Worm (Caenorhabditis elegans) whole organism, late embryonic: Measurements from ENCODE around the gene twk-34.

Experiments used
- C08G9.2 ChIP-seq: sonication (generic microtip); optimal IDR thresholded peaks from 2 replicates; lab custom pipeline; 2016; ENCODE audit warnings: mild to moderate bottlenecking, missing genetic modification characterization, moderate library complexity, missing compliant biosample characterization
- K02D7.2 ChIP-seq: sonication (generic microtip); optimal IDR thresholded peaks from 2 replicates; lab custom pipeline; 2017; ENCODE audit warnings: mild to moderate bottlenecking, missing genetic modification characterization, missing compliant biosample characterization
- K09A11.1 ChIP-seq: sonication (generic microtip); optimal IDR thresholded peaks from 2 replicates; lab custom pipeline; 2017; ENCODE audit warnings: antibody characterized with exemption, mild to moderate bottlenecking, missing genetic modification characterization, missing compliant biosample characterization; ENCODE audit not compliant: insufficient read depth
- T23F11.4 ChIP-seq: fragments of 200-800 bp; sonication (Bioruptor generic); optimal IDR thresholded peaks from 2 replicates; lab custom pipeline; 2018; ENCODE audit warnings: mild to moderate bottlenecking, missing genetic modification characterization, missing compliant biosample characterization
- Y22D7AL.16 ChIP-seq: sonication (generic microtip); optimal IDR thresholded peaks from 2 replicates; lab custom pipeline; 2016; ENCODE audit warnings: missing genetic modification characterization, missing compliant biosample characterization
- ama-1 ChIP-seq: fragments of 150-350 bp; optimal IDR thresholded peaks from 2 replicates; lab custom pipeline; 2014
- ceh-14 ChIP-seq: sonication (generic microtip); optimal IDR thresholded peaks from 2 replicates; lab custom pipeline; 2016; ENCODE audit warnings: missing genotype, missing genetic modification characterization, missing compliant biosample characterization
- ceh-2 ChIP-seq: sonication (generic microtip); optimal IDR thresholded peaks from 2 replicates; lab custom pipeline; 2016; ENCODE audit warnings: missing genotype, missing genetic modification characterization, missing compliant biosample characterization
- ceh-22 ChIP-seq: sonication (generic microtip); optimal IDR thresholded peaks from 2 replicates; lab custom pipeline; 2017; ENCODE audit warnings: missing biosample characterization, missing genetic modification characterization
- ceh-31 ChIP-seq: sonication (generic microtip); optimal IDR thresholded peaks from 2 replicates; lab custom pipeline; 2016; ENCODE audit warnings: missing genetic modification characterization, missing compliant biosample characterization
- ceh-48 ChIP-seq: sonication (generic microtip); optimal IDR thresholded peaks from 2 replicates; lab custom pipeline; 2016; ENCODE audit warnings: missing genetic modification characterization, inconsistent platforms, missing compliant biosample characterization
- ceh-6 ChIP-seq: fragments of 200-800 bp; sonication (Bioruptor generic); optimal IDR thresholded peaks from 2 replicates; lab custom pipeline; 2018; ENCODE audit warnings: mild to moderate bottlenecking, missing genetic modification characterization, missing compliant biosample characterization
- ceh-9 ChIP-seq: sonication (generic microtip); optimal IDR thresholded peaks from 2 replicates; lab custom pipeline; 2016; ENCODE audit warnings: mild to moderate bottlenecking, missing genetic modification characterization, inconsistent platforms, missing compliant biosample characterization
- che-1 ChIP-seq: sonication (generic microtip); optimal IDR thresholded peaks from 2 replicates; lab custom pipeline; 2016; ENCODE audit warnings: mild to moderate bottlenecking, missing genetic modification characterization, missing compliant biosample characterization
- elt-2 ChIP-seq: sonication (generic microtip); optimal IDR thresholded peaks from 2 replicates; lab custom pipeline; 2016; ENCODE audit warnings: missing genetic modification reagents, missing genetic modification characterization, missing compliant biosample characterization
- ets-4 ChIP-seq: sonication (generic microtip); optimal IDR thresholded peaks from 2 replicates; lab custom pipeline; 2016; ENCODE audit warnings: missing genetic modification characterization, missing compliant biosample characterization
- fkh-10 ChIP-seq: fragments of 150-350 bp; optimal IDR thresholded peaks from 2 replicates; lab custom pipeline; 2014; ENCODE audit warnings: missing biosample characterization, missing genetic modification reagents, missing genetic modification characterization
- gmeb-2 ChIP-seq: sonication (generic microtip); optimal IDR thresholded peaks from 2 replicates; lab custom pipeline; 2016; ENCODE audit warnings: missing genetic modification characterization, inconsistent platforms, missing compliant biosample characterization
- hlh-30 ChIP-seq: sonication (generic microtip); optimal IDR thresholded peaks from 2 replicates; lab custom pipeline; 2017; ENCODE audit warnings: antibody characterized with exemption, missing genetic modification characterization, missing compliant biosample characterization; ENCODE audit not compliant: insufficient read depth
- hlh-6 ChIP-seq: sonication (generic microtip); optimal IDR thresholded peaks from 2 replicates; lab custom pipeline; 2016; ENCODE audit warnings: missing genotype, missing genetic modification characterization, missing compliant biosample characterization
- lim-6 ChIP-seq: sonication (generic microtip); optimal IDR thresholded peaks from 2 replicates; lab custom pipeline; 2016; ENCODE audit warnings: missing genetic modification characterization, missing compliant biosample characterization
- mec-3 ChIP-seq: sonication (generic microtip); optimal IDR thresholded peaks from 2 replicates; lab custom pipeline; 2016; ENCODE audit warnings: borderline replicate concordance, missing genetic modification characterization, missing compliant biosample characterization
- npax-4 ChIP-seq: sonication (generic microtip); optimal IDR thresholded peaks from 2 replicates; lab custom pipeline; 2016; ENCODE audit warnings: missing genetic modification characterization, missing compliant biosample characterization
- pat-9 ChIP-seq: fragments of 200-800 bp; sonication (Bioruptor generic); optimal IDR thresholded peaks from 2 replicates; lab custom pipeline; 2018; ENCODE audit warnings: mild to moderate bottlenecking, missing genetic modification characterization, moderate library complexity, missing compliant biosample characterization
- pax-1 ChIP-seq: fragments of 150-350 bp; optimal IDR thresholded peaks from 2 replicates; lab custom pipeline; 2014; ENCODE audit warnings: missing biosample characterization, missing genetic modification characterization
- pha-2 ChIP-seq: sonication (generic microtip); optimal IDR thresholded peaks from 2 replicates; lab custom pipeline; 2017; ENCODE audit warnings: mild to moderate bottlenecking, missing genetic modification characterization, missing compliant biosample characterization
- pha-4 ChIP-seq: fragments of 150-350 bp; optimal IDR thresholded peaks from 2 replicates; lab custom pipeline; 2018; ENCODE audit warnings: missing biosample characterization, missing genetic modification reagents, missing genetic modification characterization
- pqm-1 ChIP-seq: sonication (generic microtip); optimal IDR thresholded peaks from 2 replicates; lab custom pipeline; 2016; ENCODE audit warnings: missing genetic modification characterization, missing compliant biosample characterization
- ref-2 ChIP-seq: sonication (generic microtip); optimal IDR thresholded peaks from 2 replicates; lab custom pipeline; 2016; ENCODE audit warnings: missing genetic modification characterization, missing compliant biosample characterization
- sox-2 ChIP-seq: fragments of 200-800 bp; sonication (Bioruptor generic); IDR thresholded peaks from 2 replicates; pipeline ENCODE4 v1.3.6; 2022; ENCODE audit warnings: missing genetic modification reagents, missing genetic modification characterization, missing compliant biosample characterization
- sox-4 ChIP-seq: sonication (generic microtip); optimal IDR thresholded peaks from 2 replicates; lab custom pipeline; 2017; ENCODE audit warnings: mild to moderate bottlenecking, missing genetic modification characterization, inconsistent platforms, missing compliant biosample characterization
- syd-9 ChIP-seq: sonication (generic microtip); optimal IDR thresholded peaks from 2 replicates; lab custom pipeline; 2016; ENCODE audit warnings: mild to moderate bottlenecking, missing genetic modification characterization, moderate library complexity, missing compliant biosample characterization
- tbx-2 ChIP-seq: sonication (generic microtip); optimal IDR thresholded peaks from 2 replicates; lab custom pipeline; 2016; ENCODE audit warnings: missing genetic modification characterization, missing compliant biosample characterization
- ttx-3 ChIP-seq: sonication (generic microtip); optimal IDR thresholded peaks from 2 replicates; lab custom pipeline; 2016; ENCODE audit warnings: missing genetic modification reagents, missing genetic modification characterization, missing compliant biosample characterization

twk-34 gene

DNA sequence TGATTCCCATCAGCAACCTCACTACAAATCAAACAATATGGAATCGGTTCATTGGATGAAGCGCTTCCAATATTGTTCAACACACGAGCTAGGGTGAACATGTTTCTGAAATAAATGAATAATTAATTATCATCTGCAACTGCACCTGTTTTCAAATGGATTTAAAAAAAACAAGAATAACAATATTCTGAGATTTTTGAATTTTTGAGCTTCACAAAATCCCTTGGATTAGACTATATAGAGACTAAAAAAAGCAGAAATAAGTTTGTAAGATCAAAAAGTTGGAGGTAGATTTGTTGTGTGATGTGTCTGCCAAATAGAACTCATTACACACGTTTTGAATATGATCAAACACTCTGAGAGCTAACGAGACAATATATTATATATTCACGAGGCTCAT lies 5.0 kb upstream of the twk-34 start, which contains the start of gene nhr-199:
Gene nhr-199, minus strand, starts transcription at position 101 of the 400 bp plus-strand sequence.
- TF ChIP-seq ceh-6 (GFP tag; lab: Kevin White, UChicago), result no peak
- TF ChIP-seq ama-1 (lab: Kevin White, UChicago), result no peak

DNA sequence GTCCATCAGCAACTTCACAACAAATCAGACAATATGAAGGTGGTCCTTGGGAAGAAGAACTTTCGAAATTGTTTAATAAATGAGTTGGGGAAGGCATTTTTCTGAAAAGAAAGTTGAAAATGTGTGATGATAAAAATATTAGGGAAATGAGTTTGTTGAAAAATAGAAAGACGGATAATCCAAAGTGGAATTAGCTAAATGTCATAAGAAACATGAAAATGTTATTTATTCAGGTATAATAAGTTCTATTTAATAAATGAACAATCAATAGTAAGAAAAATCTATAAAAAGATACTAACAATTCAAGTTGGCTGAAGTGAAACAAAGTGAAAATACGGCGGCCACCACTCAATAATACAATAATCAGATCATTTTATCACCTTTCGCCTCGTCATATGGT lies 2.5 kb upstream of the twk-34 start, which contains the start of gene nhr-53:
Gene nhr-53, minus strand, starts transcription at position 101 of the 400 bp plus-strand sequence.
- TF ChIP-seq ceh-6 (GFP tag; lab: Kevin White, UChicago) (no peak), pqm-1 (tag; lab: Kevin White, UChicago) (no peak), pat-9 (tag; lab: Kevin White, UChicago) (no peak), ets-4 (tag; lab: Kevin White, UChicago) (no peak), lim-6 (tag; lab: Kevin White, UChicago) (no peak), elt-2 (no peak), fkh-10 (GFP tag; lab: Kevin White, UChicago) (no peak), ceh-14 (tag; lab: Kevin White, UChicago) (no peak), ceh-2 (tag; lab: Kevin White, UChicago) (no peak)

DNA sequence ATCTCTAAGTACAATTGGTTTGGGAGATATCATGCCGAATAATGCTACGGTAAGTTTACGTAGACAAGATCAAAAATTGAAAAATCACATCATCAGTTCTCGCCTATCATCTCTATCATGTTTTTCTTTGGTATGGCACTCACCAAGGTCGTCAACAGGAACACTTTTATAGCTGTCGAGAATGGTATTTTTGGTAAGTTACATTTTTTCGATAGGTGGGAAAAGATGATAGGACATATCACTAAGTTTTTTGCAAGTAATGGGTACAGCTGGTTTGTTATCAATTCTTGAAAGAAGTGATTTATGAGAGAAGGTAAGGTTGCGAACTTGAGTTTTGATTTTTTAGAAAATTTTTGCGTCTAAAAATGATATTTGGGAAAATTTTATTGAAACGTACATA lies 3.2 kb downstream of the twk-34 start:
- TF ChIP-seq ceh-48 (tag; lab: Kevin White, UChicago), result no peak
- no peak for TF ChIP-seq pax-1 (tag; lab: Kevin White, UChicago)

DNA sequence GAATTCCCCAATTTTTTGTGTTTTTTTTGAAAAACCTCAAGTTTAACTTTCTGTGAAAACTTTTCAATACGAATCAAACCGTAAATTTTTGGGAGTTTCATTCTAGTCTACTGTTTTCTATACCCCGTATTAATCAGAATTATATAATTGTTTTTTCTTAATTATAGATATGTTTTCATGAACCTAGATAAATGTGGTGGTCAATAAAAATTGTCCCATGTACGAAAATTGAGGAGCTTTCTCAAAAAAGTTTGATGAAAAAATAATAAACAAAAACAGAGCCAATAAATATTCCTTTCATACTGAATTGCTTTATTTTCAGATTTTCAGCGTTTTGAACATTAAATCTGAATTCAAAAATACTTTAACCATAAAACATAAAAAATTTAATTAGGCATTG lies 5.6 kb downstream of the twk-34 start, which contains the start of gene Y6E2A.1:
Gene Y6E2A.1, minus strand, starts transcription at position 101 of the 400 bp plus-strand sequence.
- no peak for TF ChIP-seq K09A11.1 (tag; lab: Kevin White, UChicago)
- no peak for TF ChIP-seq npax-4 (tag; lab: Kevin White, UChicago)
- no peak for TF ChIP-seq gmeb-2
- no peak for TF ChIP-seq ceh-9 (tag; lab: Kevin White, UChicago)
- no peak for TF ChIP-seq pat-9 (tag; lab: Kevin White, UChicago)
- TF ChIP-seq C08G9.2 (tag; lab: Kevin White, UChicago), result no peak
- no peak for TF ChIP-seq Y22D7AL.16
- no peak for TF ChIP-seq fkh-10 (GFP tag; lab: Kevin White, UChicago)

DNA sequence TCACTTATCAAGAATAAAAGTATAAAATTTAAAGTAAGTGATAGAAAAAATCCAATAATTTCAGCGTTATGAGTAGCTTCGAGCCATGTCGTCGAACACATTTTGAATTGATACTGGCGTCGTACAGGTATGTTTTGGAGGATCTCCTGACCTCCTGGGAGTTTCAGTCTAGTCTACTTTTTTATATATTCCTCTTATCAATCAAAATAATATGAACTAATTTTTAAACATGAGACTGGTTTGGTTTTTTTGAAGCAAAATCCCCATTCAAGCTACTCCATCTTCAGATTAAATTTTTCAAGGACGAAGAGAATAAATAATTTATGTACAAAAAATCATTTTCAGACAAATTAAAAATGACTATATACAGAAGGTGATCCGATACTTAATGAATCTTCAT lies 7.1 kb downstream of the twk-34 start, which contains the start of gene str-101:
Gene str-101, minus strand, starts transcription at position 101 of the 400 bp plus-strand sequence.
- TF ChIP-seq ceh-48 (tag; lab: Kevin White, UChicago) (no peak), ttx-3 (no peak), npax-4 (tag; lab: Kevin White, UChicago) (no peak), sox-2 (no peak)

DNA sequence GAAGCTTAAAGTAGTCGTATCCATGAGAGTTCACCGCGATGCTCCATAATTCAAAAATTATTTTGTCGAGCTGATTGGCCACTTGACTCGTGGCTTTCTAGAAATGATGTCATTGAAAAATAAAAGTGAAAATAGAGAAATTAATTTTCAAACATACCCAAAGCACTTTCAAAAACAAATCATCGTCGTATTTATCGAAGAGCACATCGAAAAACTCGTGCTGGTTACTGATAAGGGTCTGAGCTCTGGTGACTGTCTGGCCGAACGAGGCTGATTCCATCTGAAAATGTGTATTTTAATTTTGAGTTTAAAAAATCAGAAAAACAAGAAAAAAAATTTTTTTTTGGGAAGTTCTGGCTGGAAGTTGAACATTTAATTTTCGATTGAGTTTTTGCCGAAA lies 7.6 kb downstream of the twk-34 start:
- no peak for TF ChIP-seq hlh-30 (tag; lab: Kevin White, UChicago)
- no peak for TF ChIP-seq K02D7.2 (tag; lab: Kevin White, UChicago)
- no peak for TF ChIP-seq ceh-31
- no peak for TF ChIP-seq pha-2 (tag; lab: Kevin White, UChicago)
- TF ChIP-seq che-1, result no peak
- TF ChIP-seq T23F11.4 (GFP tag; lab: Kevin White, UChicago), result no peak
- no peak for TF ChIP-seq ets-4 (tag; lab: Kevin White, UChicago)
- TF ChIP-seq ama-1 (lab: Kevin White, UChicago), result no peak
- no peak for TF ChIP-seq pha-4
- TF ChIP-seq ceh-22, result no peak
- TF ChIP-seq syd-9 (tag; lab: Kevin White, UChicago), result no peak
- TF ChIP-seq hlh-6, result no peak
- TF ChIP-seq ref-2, result no peak
- TF ChIP-seq mec-3 (tag; lab: Kevin White, UChicago), result no peak
- TF ChIP-seq sox-4, result no peak
- no peak for TF ChIP-seq tbx-2 (tag; lab: Kevin White, UChicago)
- TF ChIP-seq, all 69 proteins: peak for 0
